Worm (Caenorhabditis elegans) whole organism, L3 larva: Measurements from ENCODE around the gene scl-3.

ENCODE experiments used
- aly-2 ChIP-seq: fragments of 150-350 bp; optimal IDR thresholded peaks from 2 replicates; lab custom pipeline; 2014; ENCODE audit warnings: missing biosample characterization, missing genetic modification characterization
- ama-1 ChIP-seq: fragments of 150-350 bp; optimal IDR thresholded peaks from 2 replicates; lab custom pipeline; 2018
- ceh-82 ChIP-seq: fragments of 150-350 bp; optimal IDR thresholded peaks from 2 replicates; lab custom pipeline; 2014; ENCODE audit warnings: missing biosample characterization, missing genetic modification characterization
- egl-5 ChIP-seq: fragments of 150-350 bp; optimal IDR thresholded peaks from 2 replicates; lab custom pipeline; 2017; ENCODE audit warnings: missing biosample characterization, missing genetic modification reagents, missing genetic modification characterization, inconsistent platforms
- lin-15B ChIP-seq: fragments of 150-350 bp; optimal IDR thresholded peaks from 2 replicates; lab custom pipeline; 2014; ENCODE audit warnings: missing biosample characterization, missing genetic modification characterization
- lsy-12 ChIP-seq: sonication (generic microtip); optimal IDR thresholded peaks from 2 replicates; lab custom pipeline; 2016; ENCODE audit warnings: mild to moderate bottlenecking, missing genetic modification characterization, missing compliant biosample characterization
- mdl-1 ChIP-seq: fragments of 150-350 bp; optimal IDR thresholded peaks from 2 replicates; lab custom pipeline; 2014; ENCODE audit warnings: missing biosample characterization, missing genetic modification characterization
- nhr-12 ChIP-seq: fragments of 150-350 bp; optimal IDR thresholded peaks from 2 replicates; lab custom pipeline; 2014; ENCODE audit warnings: missing biosample characterization, missing genetic modification characterization
- nhr-237 ChIP-seq: fragments of 150-350 bp; optimal IDR thresholded peaks from 2 replicates; lab custom pipeline; 2014; ENCODE audit warnings: missing biosample characterization, missing genetic modification characterization
- nhr-25 ChIP-seq: sonication (generic microtip); optimal IDR thresholded peaks from 2 replicates; lab custom pipeline; 2017; ENCODE audit warnings: missing biosample characterization, missing genetic modification characterization
- nhr-76 ChIP-seq: fragments of 150-350 bp; sonication (generic microtip); optimal IDR thresholded peaks from 5 replicates; lab custom pipeline; 2014; ENCODE audit warnings: missing biosample characterization, missing genetic modification characterization
- pqm-1 ChIP-seq: fragments of 150-350 bp; optimal IDR thresholded peaks from 2 replicates; lab custom pipeline; 2017; ENCODE audit warnings: missing biosample characterization, missing genetic modification characterization, inconsistent platforms
- unc-62 ChIP-seq: fragments of 150-350 bp; sonication (generic microtip); optimal IDR thresholded peaks from 4 replicates; lab custom pipeline; 2014; ENCODE audit warnings: missing biosample characterization, missing genetic modification reagents, missing genetic modification characterization
- zag-1 ChIP-seq: fragments of 150-350 bp; optimal IDR thresholded peaks from 2 replicates; lab custom pipeline; 2014; ENCODE audit warnings: missing biosample characterization, missing genetic modification characterization

- TF ChIP-seq nhr-76 = no peak
- no peak for TF ChIP-seq nhr-25 (tag; lab: Kevin White, UChicago)
- no peak for TF ChIP-seq zag-1
- no peak for TF ChIP-seq nhr-237
- no peak for TF ChIP-seq nhr-12 (tag; lab: Kevin White, UChicago)
- no peak for TF ChIP-seq lin-15B (tag; lab: Kevin White, UChicago)
- TF ChIP-seq lsy-12 (tag; lab: Kevin White, UChicago) = no peak
- no peak for TF ChIP-seq aly-2
- no peak for TF ChIP-seq unc-62 (GFP tag; lab: Kevin White, UChicago)
- TF ChIP-seq pqm-1 (tag; lab: Kevin White, UChicago) = no peak
- no peak for TF ChIP-seq ama-1 (lab: Kevin White, UChicago)
- TF ChIP-seq ceh-82 (tag; lab: Kevin White, UChicago) = no peak
- TF ChIP-seq mdl-1 = no peak
- no peak for TF ChIP-seq egl-5
Measured at ce11 chrIV:13044980-13045379, 14.4 kb upstream of the scl-3 start.
